Worm (Caenorhabditis elegans): ENCODE measurements around the gene gst-41.

gst-41 gene

ce11 chrV:7395359-7395758 is 3.7 kb downstream of the gst-41 start, which contains the start of gene srx-9:
srx-9 (minus strand) TSS chrV:7395459.
- TF ChIP-seq tbx-37 (GFP tag; conservative IDR thresholded peaks at IDR 0.05) = no peak
- no peak for TF ChIP-seq ceh-13 (GFP tag; optimal IDR thresholded peaks at IDR 0.05)
- no peak for TF ChIP-seq sea-1 (GFP tag; conservative IDR thresholded peaks at IDR 0.05)
- no peak for TF ChIP-seq flt-1 (GFP tag; IDR thresholded peaks at IDR 0.05)
- TF ChIP-seq hmg-4 (GFP tag; optimal IDR thresholded peaks at IDR 0.05) = no peak

- TF ChIP-seq hmbx-1 (tag; optimal IDR thresholded peaks at IDR 0.05) (no peak), flt-1 (GFP tag; IDR thresholded peaks at IDR 0.05) (no peak), ceh-13 (GFP tag; optimal IDR thresholded peaks at IDR 0.05) (no peak), scrt-1 (GFP tag; IDR thresholded peaks at IDR 0.05) (no peak), tra-4 (tag; optimal IDR thresholded peaks at IDR 0.05) (no peak), tbx-37 (GFP tag; conservative IDR thresholded peaks at IDR 0.05) (no peak), tbx-11 (GFP tag; IDR thresholded peaks at IDR 0.05) (no peak), F13C5.2 (tag; optimal IDR thresholded peaks at IDR 0.05) (no peak), ceh-36 (tag; optimal IDR thresholded peaks at IDR 0.05) (no peak), sea-1 (GFP tag; conservative IDR thresholded peaks at IDR 0.05) (no peak), aly-1 (tag; optimal IDR thresholded peaks at IDR 0.05) (no peak), hmg-4 (GFP tag; optimal IDR thresholded peaks at IDR 0.05) (no peak), ets-7 (tag; optimal IDR thresholded peaks at IDR 0.05) (no peak), B0310.2 (tag; optimal IDR thresholded peaks at IDR 0.05) (no peak), hnd-1 (tag; optimal IDR thresholded peaks at IDR 0.05) (no peak), pes-1 (GFP tag; IDR thresholded peaks at IDR 0.05) (no peak), ama-1 (optimal IDR thresholded peaks at IDR 0.05) (no peak)
These were observed 7.2 kb downstream of the gst-41 start, which contains the start of gene fbxa-105 for ce11 chrV:7391933-7392332. fbxa-105 (minus strand) TSS chrV:7392029.

ce11 chrV:7389771-7390170 is 9.3 kb downstream of the gst-41 start, which contains the start of gene C02H6.1:
C02H6.1 (minus strand) TSS chrV:7389871.
- no peak for TF ChIP-seq pes-1 (GFP tag; IDR thresholded peaks at IDR 0.05)
- no peak for TF ChIP-seq flt-1 (GFP tag; IDR thresholded peaks at IDR 0.05)
- no peak for TF ChIP-seq sea-1 (GFP tag; conservative IDR thresholded peaks at IDR 0.05)
- no peak for TF ChIP-seq ama-1 (optimal IDR thresholded peaks at IDR 0.05)
- no peak for TF ChIP-seq ceh-13 (GFP tag; optimal IDR thresholded peaks at IDR 0.05)
- no peak for TF ChIP-seq hnd-1 (tag; optimal IDR thresholded peaks at IDR 0.05)
- TF ChIP-seq hmbx-1 (tag; optimal IDR thresholded peaks at IDR 0.05) = no peak
- TF ChIP-seq scrt-1 (GFP tag; IDR thresholded peaks at IDR 0.05) = no peak
- TF ChIP-seq F13C5.2 (tag; optimal IDR thresholded peaks at IDR 0.05) = no peak
- no peak for TF ChIP-seq tra-4 (tag; optimal IDR thresholded peaks at IDR 0.05)
- no peak for TF ChIP-seq tbx-11 (GFP tag; IDR thresholded peaks at IDR 0.05)
- no peak for TF ChIP-seq aly-1 (tag; optimal IDR thresholded peaks at IDR 0.05)
- no peak for TF ChIP-seq tbx-37 (GFP tag; conservative IDR thresholded peaks at IDR 0.05)
- TF ChIP-seq hmg-4 (GFP tag; optimal IDR thresholded peaks at IDR 0.05) = no peak
- TF ChIP-seq ets-7 (tag; optimal IDR thresholded peaks at IDR 0.05) = no peak
- TF ChIP-seq B0310.2 (tag; optimal IDR thresholded peaks at IDR 0.05) = no peak
- no peak for TF ChIP-seq ceh-36 (tag; optimal IDR thresholded peaks at IDR 0.05)

- no peak for TF ChIP-seq hmg-4 (GFP tag; optimal IDR thresholded peaks at IDR 0.05)
- TF ChIP-seq tbx-11 (GFP tag; IDR thresholded peaks at IDR 0.05) = no peak
- no peak for TF ChIP-seq flt-1 (GFP tag; IDR thresholded peaks at IDR 0.05)
- TF ChIP-seq tra-4 (tag; optimal IDR thresholded peaks at IDR 0.05) = no peak
- no peak for TF ChIP-seq hnd-1 (tag; optimal IDR thresholded peaks at IDR 0.05)
- no peak for TF ChIP-seq ets-7 (tag; optimal IDR thresholded peaks at IDR 0.05)
- no peak for TF ChIP-seq scrt-1 (GFP tag; IDR thresholded peaks at IDR 0.05)
- no peak for TF ChIP-seq hmbx-1 (tag; optimal IDR thresholded peaks at IDR 0.05)
- no peak for TF ChIP-seq aly-1 (tag; optimal IDR thresholded peaks at IDR 0.05)
- TF ChIP-seq pes-1 (GFP tag; IDR thresholded peaks at IDR 0.05) = no peak
- no peak for TF ChIP-seq F13C5.2 (tag; optimal IDR thresholded peaks at IDR 0.05)
- TF ChIP-seq B0310.2 (tag; optimal IDR thresholded peaks at IDR 0.05) = no peak
- TF ChIP-seq ceh-36 (tag; optimal IDR thresholded peaks at IDR 0.05) = no peak
- TF ChIP-seq ceh-13 (GFP tag; optimal IDR thresholded peaks at IDR 0.05) = no peak
- TF ChIP-seq ama-1 (optimal IDR thresholded peaks at IDR 0.05) = no peak
- no peak for TF ChIP-seq sea-1 (GFP tag; conservative IDR thresholded peaks at IDR 0.05)
- TF ChIP-seq tbx-37 (GFP tag; conservative IDR thresholded peaks at IDR 0.05) = no peak
These were observed 11.3 kb downstream of the gst-41 start, which contains the start of gene C02H6.3 for ce11 chrV:7387755-7388154. C02H6.3 (minus strand) TSS chrV:7387855.

ce11 chrV:7386052-7386573 is 13.0 kb downstream of the gst-41 start, which contains the start of gene srp-6:
srp-6 (minus strand) TSS chrV:7386102.
- TF ChIP-seq hmbx-1 (tag; optimal IDR thresholded peaks at IDR 0.05) = no peak
- no peak for TF ChIP-seq tbx-37 (GFP tag; conservative IDR thresholded peaks at IDR 0.05)
- no peak for TF ChIP-seq ets-7 (tag; optimal IDR thresholded peaks at IDR 0.05)
- no peak for TF ChIP-seq pes-1 (GFP tag; IDR thresholded peaks at IDR 0.05)
- TF ChIP-seq ceh-13 (GFP tag; optimal IDR thresholded peaks at IDR 0.05) = no peak
- TF ChIP-seq B0310.2 (tag; optimal IDR thresholded peaks at IDR 0.05) = no peak
- TF ChIP-seq hmg-4 (GFP tag; optimal IDR thresholded peaks at IDR 0.05) = no peak
- no peak for TF ChIP-seq sea-1 (GFP tag; conservative IDR thresholded peaks at IDR 0.05)

ce11 chrV:7381008-7381407 is 18.1 kb downstream of the gst-41 start, which contains the start of gene C03G6.17:
C03G6.17 (minus strand) TSS chrV:7381108.
- TF ChIP-seq tra-4 (tag; optimal IDR thresholded peaks at IDR 0.05) (no peak), B0310.2 (tag; optimal IDR thresholded peaks at IDR 0.05) (no peak), ama-1 (optimal IDR thresholded peaks at IDR 0.05) (no peak), ceh-13 (GFP tag; optimal IDR thresholded peaks at IDR 0.05) (no peak), hnd-1 (tag; optimal IDR thresholded peaks at IDR 0.05) (no peak), ets-7 (tag; optimal IDR thresholded peaks at IDR 0.05) (no peak), hmbx-1 (tag; optimal IDR thresholded peaks at IDR 0.05) (no peak), pes-1 (GFP tag; IDR thresholded peaks at IDR 0.05) (no peak), flt-1 (GFP tag; IDR thresholded peaks at IDR 0.05) (no peak)

ce11 chrV:7379384-7379783 is 19.7 kb downstream of the gst-41 start, which contains the start of gene srsx-24:
srsx-24 (minus strand) TSS chrV:7379484.
- no peak for TF ChIP-seq B0310.2 (tag; optimal IDR thresholded peaks at IDR 0.05)
- TF ChIP-seq ama-1 (optimal IDR thresholded peaks at IDR 0.05) = no peak
- TF ChIP-seq scrt-1 (GFP tag; IDR thresholded peaks at IDR 0.05) = no peak
- no peak for TF ChIP-seq ceh-36 (tag; optimal IDR thresholded peaks at IDR 0.05)
- TF ChIP-seq hmbx-1 (tag; optimal IDR thresholded peaks at IDR 0.05) = no peak
- no peak for TF ChIP-seq hmg-4 (GFP tag; optimal IDR thresholded peaks at IDR 0.05)
- TF ChIP-seq tra-4 (tag; optimal IDR thresholded peaks at IDR 0.05) = no peak
- TF ChIP-seq pes-1 (GFP tag; IDR thresholded peaks at IDR 0.05) = no peak
